Worm (Caenorhabditis elegans): Measurements from ENCODE around the gene prp-18.

Gene prp-18

ce11 chrIV:9884257-9884656 lies at the start of gene prp-18, which contains the start of gene mccc-1:
prp-18 (minus strand) TSS chrIV:9884383.
mccc-1 (plus strand) TSS chrIV:9884570.
- TF ChIP-seq ceh-28 (tag; optimal IDR thresholded peaks at IDR 0.05) (no peak), fkh-2 (tag; optimal IDR thresholded peaks at IDR 0.05) (no peak), pha-4 (tag; optimal IDR thresholded peaks at IDR 0.05) (no peak), pqm-1 (tag; optimal IDR thresholded peaks at IDR 0.05) (peak; percentile 13), lin-15B (tag; optimal IDR thresholded peaks at IDR 0.05) (peak; percentile 78), sea-2 (GFP tag; optimal IDR thresholded peaks at IDR 0.05) (no peak), mdl-1 (tag; optimal IDR thresholded peaks at IDR 0.05) (no peak), aly-2 (tag; optimal IDR thresholded peaks at IDR 0.05) (no peak), nhr-12 (tag; optimal IDR thresholded peaks at IDR 0.05) (no peak), daf-12 (tag; optimal IDR thresholded peaks at IDR 0.05) (no peak), elt-2 (tag; optimal IDR thresholded peaks at IDR 0.05) (peak; percentile 34), nhr-67 (tag; optimal IDR thresholded peaks at IDR 0.05) (no peak), lin-39 (tag; optimal IDR thresholded peaks at IDR 0.05) (peak; percentile 59), snpc-4 (tag; optimal IDR thresholded peaks at IDR 0.05) (peak; percentile 61), skn-1 (tag; optimal IDR thresholded peaks at IDR 0.05) (no peak), nfya-1 (tag; optimal IDR thresholded peaks at IDR 0.05; ENCODE audit: insufficient read depth) (no peak), ZK546.5 (tag; optimal IDR thresholded peaks at IDR 0.05) (no peak), nhr-28 (tag; optimal IDR thresholded peaks at IDR 0.05) (no peak), nhr-25 (tag; optimal IDR thresholded peaks at IDR 0.05) (no peak), mml-1 (tag; optimal IDR thresholded peaks at IDR 0.05) (no peak), unc-62 (GFP tag; optimal IDR thresholded peaks at IDR 0.05) (no peak), nhr-43 (tag; optimal IDR thresholded peaks at IDR 0.05; ENCODE audit: poor library complexity, severe bottlenecking) (no peak), ama-1 (optimal IDR thresholded peaks at IDR 0.05) (no peak), fkh-10 (GFP tag; optimal IDR thresholded peaks at IDR 0.05) (no peak), nhr-77 (tag; optimal IDR thresholded peaks at IDR 0.05) (no peak), fos-1 (tag; optimal IDR thresholded peaks at IDR 0.05) (no peak), ceh-16 (tag; optimal IDR thresholded peaks at IDR 0.05) (no peak), R02D3.7 (tag; optimal IDR thresholded peaks at IDR 0.05) (no peak), lsy-12 (tag; optimal IDR thresholded peaks at IDR 0.05) (no peak), ceh-9 (tag; optimal IDR thresholded peaks at IDR 0.05) (no peak), jun-1 (tag; optimal IDR thresholded peaks at IDR 0.05) (no peak), zag-1 (tag; optimal IDR thresholded peaks at IDR 0.05) (no peak), hmg-11 (tag; optimal IDR thresholded peaks at IDR 0.05) (peak; percentile 19), nhr-76 (tag; optimal IDR thresholded peaks at IDR 0.05) (no peak), tbx-2 (tag; optimal IDR thresholded peaks at IDR 0.05) (no peak), ztf-11 (tag; optimal IDR thresholded peaks at IDR 0.05) (no peak), elt-3 (tag; optimal IDR thresholded peaks at IDR 0.05) (no peak), egl-5 (tag; optimal IDR thresholded peaks at IDR 0.05) (peak; percentile 64), nhr-11 (tag; optimal IDR thresholded peaks at IDR 0.05) (no peak), nhr-23 (tag; optimal IDR thresholded peaks at IDR 0.05) (no peak)

- no peak for TF ChIP-seq ztf-11 (tag; optimal IDR thresholded peaks at IDR 0.05)
- no peak for TF ChIP-seq fkh-2 (tag; optimal IDR thresholded peaks at IDR 0.05)
- TF ChIP-seq nhr-67 (tag; optimal IDR thresholded peaks at IDR 0.05): no peak
- no peak for TF ChIP-seq lin-15B (tag; optimal IDR thresholded peaks at IDR 0.05)
- no peak for TF ChIP-seq skn-1 (tag; optimal IDR thresholded peaks at IDR 0.05)
- TF ChIP-seq egl-5 (tag; optimal IDR thresholded peaks at IDR 0.05): no peak
- TF ChIP-seq ZK546.5 (tag; optimal IDR thresholded peaks at IDR 0.05): no peak
- no peak for TF ChIP-seq nhr-25 (tag; optimal IDR thresholded peaks at IDR 0.05)
- no peak for TF ChIP-seq fos-1 (tag; optimal IDR thresholded peaks at IDR 0.05)
- TF ChIP-seq daf-12 (tag; optimal IDR thresholded peaks at IDR 0.05): no peak
- TF ChIP-seq pha-4 (tag; optimal IDR thresholded peaks at IDR 0.05): no peak
- TF ChIP-seq ceh-9 (tag; optimal IDR thresholded peaks at IDR 0.05): no peak
- TF ChIP-seq hmg-11 (tag; optimal IDR thresholded peaks at IDR 0.05): no peak
- TF ChIP-seq nhr-23 (tag; optimal IDR thresholded peaks at IDR 0.05): no peak
- no peak for TF ChIP-seq R02D3.7 (tag; optimal IDR thresholded peaks at IDR 0.05)
- TF ChIP-seq fkh-10 (GFP tag; optimal IDR thresholded peaks at IDR 0.05): no peak
These were observed 49.4 kb upstream of the prp-18 start, which contains the start of gene spe-29 for ce11 chrIV:9933580-9933979. spe-29 (plus strand) TSS chrIV:9933880.

- TF ChIP-seq nhr-25 (tag; optimal IDR thresholded peaks at IDR 0.05) (no peak), elt-2 (tag; optimal IDR thresholded peaks at IDR 0.05) (no peak), nhr-23 (tag; optimal IDR thresholded peaks at IDR 0.05) (peak; percentile 47), lin-15B (tag; optimal IDR thresholded peaks at IDR 0.05) (peak; percentile 75), pha-4 (tag; optimal IDR thresholded peaks at IDR 0.05) (peak; percentile 84)
These were observed 47.9 kb upstream of the prp-18 start, which contains the start of the genes trmt-10A and F25H8.2 for ce11 chrIV:9932055-9932454. trmt-10A (minus strand) TSS chrIV:9932213. F25H8.2 (plus strand) TSS chrIV:9932235.

Data from whole organism, L3 larva.